Worm (Caenorhabditis elegans) whole organism, L4/young adult: ENCODE results near the gene F36F12.2.
A peak's percentile ranks its signal among the peaks of the same experiment; 100 is the strongest.
"Not testable (repeated sequence)": the region's sequence is repeated elsewhere in the genome, so short reads cannot be mapped to it uniquely, and the experiment has no call there.

Experiments used
- W03F9.2 ChIP-seq: fragments of 150-350 bp; optimal IDR thresholded peaks from 2 replicates; lab custom pipeline; 2014; ENCODE audit warnings: missing biosample characterization, missing genetic modification characterization
- dao-5 ChIP-seq: sonication (generic microtip); optimal IDR thresholded peaks from 2 replicates; lab custom pipeline; 2016; ENCODE audit warnings: missing genotype, missing genetic modification characterization, moderate library complexity, missing compliant biosample characterization
- him-1 ChIP-seq: sonication (generic microtip); optimal IDR thresholded peaks from 2 replicates; lab custom pipeline; 2016; ENCODE audit warnings: missing genotype, missing genetic modification reagents, missing genetic modification characterization, missing compliant biosample characterization

The F36F12.2 gene

ce11 chrV:2095204-2095603, at the start of gene F36F12.2:
TSS of gene F36F12.2 (minus strand) at chrV:2095304.
- TF ChIP-seq W03F9.2 = no peak
- TF ChIP-seq him-1 (tag; lab: Kevin White, UChicago) = no peak
- no peak for TF ChIP-seq dao-5 (tag; lab: Kevin White, UChicago)

DNA sequence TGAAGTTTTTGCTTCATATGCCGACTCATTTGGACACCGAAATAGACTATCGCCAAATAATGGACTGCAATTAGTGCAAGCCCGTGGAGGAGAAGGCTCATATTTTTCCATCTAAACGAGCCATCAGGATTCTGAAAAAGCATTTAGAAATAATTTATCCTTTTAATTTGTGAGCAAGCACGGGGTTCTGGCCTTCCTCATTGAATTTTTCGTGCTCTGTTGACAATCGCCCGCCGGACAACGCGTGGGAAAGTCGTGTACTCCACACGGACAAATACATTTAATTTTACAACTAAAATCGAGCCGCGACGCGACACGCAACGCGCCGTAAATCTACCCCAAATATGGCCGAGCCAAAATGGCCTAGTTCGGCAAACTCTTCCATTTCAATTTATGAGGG, 49.3 kb upstream of the F36F12.2 start, which contains the start of gene F22F7.12:
Gene F22F7.12 (minus strand): TSS at position 101 of the 400 bp plus-strand sequence.
- not testable (repeated sequence) for TF ChIP-seq dao-5 (tag; lab: Kevin White, UChicago); him-1 (tag; lab: Kevin White, UChicago); W03F9.2

- no peak for TF ChIP-seq dao-5 (tag; lab: Kevin White, UChicago)
Measured at ce11 chrV:2139918-2140317, 44.8 kb upstream of the F36F12.2 start, which contains the start of gene F22F7.7. TSS of gene F22F7.7 (minus strand) at chrV:2140042.

DNA sequence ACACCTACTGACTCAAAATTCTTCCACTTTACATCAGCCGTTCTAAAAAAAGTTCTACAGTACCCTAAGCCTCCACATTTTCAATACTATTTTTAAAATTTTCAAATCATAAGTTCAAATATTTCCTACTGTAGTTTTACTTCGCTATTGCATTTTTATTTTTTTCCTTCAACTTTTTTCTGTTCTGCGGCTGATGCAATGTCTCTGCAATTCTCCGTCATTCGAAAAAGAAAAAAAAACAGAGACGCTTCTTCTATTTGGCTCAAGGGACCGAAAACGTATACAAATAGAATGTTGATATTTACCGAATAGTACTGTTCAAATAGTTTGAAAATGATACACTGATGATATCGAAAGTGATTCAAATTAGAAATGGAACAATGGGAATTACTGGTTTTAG, 43.2 kb upstream of the F36F12.2 start:
- TF ChIP-seq him-1 (tag; lab: Kevin White, UChicago) = peak; percentile 23
- TF ChIP-seq dao-5 (tag; lab: Kevin White, UChicago) = no peak

- TF ChIP-seq him-1 (tag; lab: Kevin White, UChicago) (no peak), dao-5 (tag; lab: Kevin White, UChicago) (no peak), W03F9.2 (no peak)
Measured at ce11 chrV:2137010-2137409, 41.9 kb upstream of the F36F12.2 start.

- no peak for TF ChIP-seq W03F9.2
- no peak for TF ChIP-seq dao-5 (tag; lab: Kevin White, UChicago)
- peak; percentile 42 for TF ChIP-seq him-1 (tag; lab: Kevin White, UChicago)
Measured at ce11 chrV:2135323-2135722, 40.2 kb upstream of the F36F12.2 start.

- TF ChIP-seq W03F9.2 (no peak), dao-5 (tag; lab: Kevin White, UChicago) (no peak), him-1 (tag; lab: Kevin White, UChicago) (no peak)
Measured at ce11 chrV:2134340-2134739, 39.2 kb upstream of the F36F12.2 start.

ce11 chrV:2133512-2133911, 38.4 kb upstream of the F36F12.2 start:
- TF ChIP-seq him-1 (tag; lab: Kevin White, UChicago) (peak; percentile 86), dao-5 (tag; lab: Kevin White, UChicago) (no peak), W03F9.2 (no peak)

- TF ChIP-seq W03F9.2 (no peak), dao-5 (tag; lab: Kevin White, UChicago) (no peak), him-1 (tag; lab: Kevin White, UChicago) (no peak)
Measured at ce11 chrV:2132675-2133074, 37.6 kb upstream of the F36F12.2 start.

DNA sequence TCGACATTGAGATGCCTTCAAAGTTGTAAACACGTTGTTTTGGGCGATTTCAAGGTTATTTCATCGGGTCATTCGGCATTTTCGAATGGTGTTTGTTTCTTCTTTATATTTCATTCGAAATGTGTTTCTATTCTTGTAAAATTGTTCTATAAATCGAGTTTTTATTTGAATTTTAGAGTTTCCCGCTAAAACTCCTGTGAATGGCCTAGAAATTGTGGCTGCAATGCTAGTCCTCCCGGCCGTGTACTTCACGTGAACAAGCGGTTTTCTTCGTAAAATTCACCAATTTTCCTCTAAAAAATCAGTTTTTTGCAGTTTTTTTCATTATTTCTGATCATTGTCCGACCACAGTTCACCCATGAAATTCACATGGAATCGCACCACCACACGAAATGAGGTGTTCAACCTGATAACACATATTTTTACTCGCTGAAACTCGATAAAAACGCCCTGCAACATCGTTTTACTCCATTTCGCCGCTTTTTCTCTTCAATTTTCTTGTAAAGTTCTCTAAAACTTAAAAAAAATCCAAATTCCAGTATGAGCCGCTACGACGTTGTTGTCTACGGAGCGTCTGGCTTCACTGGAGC, 32.0 kb upstream of the F36F12.2 start, which contains the start of gene ldp-1:
Gene ldp-1 (plus strand): TSS at position 540 of the 590 bp plus-strand sequence.
- TF ChIP-seq him-1 (tag; lab: Kevin White, UChicago) (peak; percentile 75), dao-5 (tag; lab: Kevin White, UChicago) (no peak), W03F9.2 (peak; percentile 63)

DNA sequence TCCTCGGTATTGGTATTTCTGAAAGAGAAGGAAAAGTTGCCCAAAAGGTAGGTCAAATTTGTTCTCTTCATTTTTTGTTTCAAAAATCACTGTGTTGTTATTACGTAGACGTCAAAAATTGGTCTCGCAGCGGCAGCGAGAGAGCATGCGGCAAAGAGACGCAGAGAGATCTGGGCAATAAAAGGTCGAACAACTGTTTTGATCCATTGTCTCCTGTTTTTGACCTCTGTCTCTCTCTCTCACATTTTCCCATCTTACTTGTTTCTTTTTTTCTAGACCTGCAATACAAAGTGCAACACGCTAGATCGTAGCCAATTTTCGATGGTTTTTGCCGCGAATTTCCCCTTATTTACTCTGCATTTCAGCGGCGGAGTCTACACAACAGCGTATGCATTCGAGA, 31.4 kb upstream of the F36F12.2 start:
- TF ChIP-seq him-1 (tag; lab: Kevin White, UChicago) (no peak), W03F9.2 (no peak), dao-5 (tag; lab: Kevin White, UChicago) (no peak)

ce11 chrV:2123164-2123563, 28.1 kb upstream of the F36F12.2 start:
- TF ChIP-seq him-1 (tag; lab: Kevin White, UChicago) (no peak), dao-5 (tag; lab: Kevin White, UChicago) (no peak), W03F9.2 (no peak)

ce11 chrV:2122517-2122916, 27.4 kb upstream of the F36F12.2 start, which contains the start of gene F22F7.2:
TSS of gene F22F7.2 (plus strand) at chrV:2122782.
- TF ChIP-seq him-1 (tag; lab: Kevin White, UChicago) = no peak
- no peak for TF ChIP-seq dao-5 (tag; lab: Kevin White, UChicago)
- TF ChIP-seq W03F9.2 = no peak

ce11 chrV:2121910-2122362, 26.8 kb upstream of the F36F12.2 start, which contains the start of gene F22F7.8:
TSS of gene F22F7.8 (minus strand) at chrV:2121960.
- TF ChIP-seq him-1 (tag; lab: Kevin White, UChicago) (no peak), dao-5 (tag; lab: Kevin White, UChicago) (no peak), W03F9.2 (no peak)

DNA sequence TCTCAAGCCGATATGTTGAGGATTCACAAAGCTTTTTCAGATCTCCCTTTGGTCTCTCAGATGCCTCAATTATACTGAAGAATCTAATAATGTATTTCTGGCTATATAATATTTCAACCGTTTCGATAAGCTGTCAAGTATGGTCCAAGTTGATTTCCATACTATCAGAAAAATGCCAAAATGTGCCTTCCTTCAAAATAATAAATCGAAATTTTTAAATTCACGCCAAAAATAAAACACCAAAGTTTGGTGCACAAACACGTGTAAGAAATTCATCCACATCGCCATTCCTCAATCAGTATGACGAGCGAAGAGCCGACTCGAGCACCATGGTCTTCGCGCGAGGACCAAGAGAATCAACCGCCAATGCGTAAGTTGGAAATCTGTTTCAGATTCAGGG, 24.4 kb upstream of the F36F12.2 start, which contains the start of gene F22F7.11:
Gene F22F7.11 (plus strand): TSS at position 301 of the 400 bp plus-strand sequence.
- no peak for TF ChIP-seq him-1 (tag; lab: Kevin White, UChicago)
- no peak for TF ChIP-seq W03F9.2
- TF ChIP-seq dao-5 (tag; lab: Kevin White, UChicago) = no peak
